Worm (Caenorhabditis elegans) whole organism, L4 larva: ENCODE data around the gene eri-5.

ENCODE experiments used
- fkh-10 ChIP-seq: fragments of 150-350 bp; optimal IDR thresholded peaks from 2 replicates; lab custom pipeline; 2014; ENCODE audit warnings: missing biosample characterization, missing genetic modification reagents, missing genetic modification characterization
- hif-1 ChIP-seq, 2 experiments: sonication (generic microtip); optimal IDR thresholded peaks; 2 replicates each; lab custom pipeline; 2016 to 2017; ENCODE audit warnings: missing compliant biosample characterization in 2 of 2, missing genetic modification characterization in 2 of 2, missing genetic modification reagents in 2 of 2, missing genotype in 2 of 2, mild to moderate bottlenecking in 1 of 2
- lin-29 ChIP-seq: fragments of 200-800 bp; sonication (Bioruptor generic); IDR thresholded peaks from 2 replicates; pipeline ENCODE4 v1.3.6; 2022; ENCODE audit warnings: missing genetic modification reagents, missing genetic modification characterization, missing compliant biosample characterization
- mdl-1 ChIP-seq, 2 experiments: fragments of 150-350 bp in 1 of 2; sonication (generic microtip) in 1 of 2; optimal IDR thresholded peaks; 2 replicates each; lab custom pipeline; 2014 to 2017; ENCODE audit warnings: missing biosample characterization in 2 of 2, missing genetic modification characterization in 2 of 2
- mep-1 ChIP-seq: fragments of 150-350 bp; sonication (generic microtip); optimal IDR thresholded peaks from 3 replicates; lab custom pipeline; 2014; ENCODE audit warnings: missing biosample characterization, missing genetic modification characterization
- nhr-25 ChIP-seq: sonication (generic microtip); optimal IDR thresholded peaks from 2 replicates; lab custom pipeline; 2017; ENCODE audit warnings: missing genetic modification characterization, mild to moderate bottlenecking, missing compliant biosample characterization, antibody characterized with exemption, moderate library complexity, borderline replicate concordance; ENCODE audit not compliant: insufficient read depth
- nhr-41 ChIP-seq: fragments of 200-800 bp; sonication (Bioruptor generic); IDR thresholded peaks from 2 replicates; pipeline ENCODE4 v1.3.6; 2022; ENCODE audit warnings: missing genetic modification reagents, missing genetic modification characterization, missing compliant biosample characterization
- skn-1 ChIP-seq: fragments of 150-350 bp; optimal IDR thresholded peaks from 2 replicates; lab custom pipeline; 2014; ENCODE audit warnings: missing biosample characterization, missing genetic modification characterization
- tra-1 ChIP-seq: fragments of 200-800 bp; sonication (Bioruptor generic); IDR thresholded peaks from 2 replicates; pipeline ENCODE4 v1.3.6; 2022; ENCODE audit warnings: missing genetic modification reagents, missing genetic modification characterization, missing compliant biosample characterization
- zfp-3 ChIP-seq: fragments of 200-800 bp; sonication (Bioruptor generic); conservative IDR thresholded peaks from 2 replicates; pipeline ENCODE4 v1.3.6; 2022; ENCODE audit warnings: missing genetic modification reagents, missing genetic modification characterization, missing compliant biosample characterization
- ztf-11 ChIP-seq: fragments of 150-350 bp; optimal IDR thresholded peaks from 2 replicates; lab custom pipeline; 2014; ENCODE audit warnings: missing biosample characterization, missing genetic modification characterization

DNA sequence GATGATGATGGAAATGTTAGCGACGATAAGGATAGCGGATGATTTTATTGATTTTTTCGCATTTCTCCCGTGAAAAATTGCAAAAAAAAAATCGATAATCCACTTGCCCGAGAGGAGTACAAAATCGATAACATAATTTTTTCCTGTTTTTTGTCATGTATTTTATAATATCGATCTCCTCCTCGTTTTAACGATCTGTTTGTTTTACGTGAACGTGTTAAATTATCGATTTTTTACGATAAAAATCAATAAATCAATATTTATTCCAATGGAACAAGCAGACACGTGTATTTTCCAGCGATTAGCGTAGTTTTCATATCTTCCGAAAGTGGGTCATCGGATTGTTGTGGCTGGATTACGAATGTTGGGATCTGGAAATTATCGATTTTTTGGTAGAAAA is 5.4 kb downstream of the eri-5 start:
- TF ChIP-seq lin-29 (GFP tag; lab: Robert Waterston, UW) (no peak), fkh-10 (GFP tag; lab: Kevin White, UChicago) (no peak), mdl-1 (tag; optimal IDR thresholded peaks at IDR 0.05; lab: Kevin White, UChicago) (no peak), nhr-25 (tag; lab: Kevin White, UChicago) (no peak), tra-1 (GFP tag; lab: Robert Waterston, UW) (no peak), nhr-41 (GFP tag; lab: Robert Waterston, UW) (no peak), skn-1 (tag; lab: Kevin White, UChicago) (no peak), ztf-11 (no peak), hif-1 (tag; optimal IDR thresholded peaks at IDR 0.05; lab: Kevin White, UChicago) (no peak), zfp-3 (GFP tag; lab: Robert Waterston, UW) (no peak), mep-1 (tag; lab: Kevin White, UChicago) (no peak)
